Fruit fly (Drosophila melanogaster): ENCODE data around the gene CG31751.

CG31751 gene

dm6 chr2L:18674994-18675393 is 2.0 kb upstream of the CG31751 start, which contains the start of gene Mst36Fb (continued):
- no peak for TF ChIP-seq CG4820 (GFP tag; optimal IDR thresholded peaks at IDR 0.05)
- TF ChIP-seq Mes4 (GFP tag; optimal IDR thresholded peaks at IDR 0.05) = no peak
- no peak for TF ChIP-seq btn (GFP tag; optimal IDR thresholded peaks at IDR 0.05)

- TF ChIP-seq ci (GFP tag; IDR thresholded peaks at IDR 0.05) = 0 out of 3 replicates have a peak, but pooled peaks have one; percentile 31
- no peak for TF ChIP-seq mirr (GFP tag; optimal IDR thresholded peaks at IDR 0.05)
- no peak for TF ChIP-seq CG8765 (GFP tag; IDR thresholded peaks at IDR 0.05)
- no peak for TF ChIP-seq mld (GFP tag; IDR thresholded peaks at IDR 0.05; ENCODE audit: partially characterized antibody)
- TF ChIP-seq crol (GFP tag; IDR thresholded peaks at IDR 0.05) = no peak
- TF ChIP-seq Meics (GFP tag; optimal IDR thresholded peaks at IDR 0.05) = no peak
- TF ChIP-seq CG16863 (GFP tag; optimal IDR thresholded peaks at IDR 0.05) = no peak
- no peak; the same call in 1 of the 2 replicates for TF ChIP-seq Ada2b (GFP tag; IDR thresholded peaks at IDR 0.05)
- TF ChIP-seq sima (GFP tag; optimal IDR thresholded peaks at IDR 0.05) = no peak
- TF ChIP-seq E2f2 (GFP tag; IDR thresholded peaks at IDR 0.05) = 0 out of 2 replicates have a peak, but pooled peaks have one; percentile 5
- TF ChIP-seq CG17361 (GFP tag; IDR thresholded peaks at IDR 0.05) = no peak; the same call in 2 of the 3 replicates
- TF ChIP-seq Vsx1 (GFP tag; optimal IDR thresholded peaks at IDR 0.05) = no peak
- no peak for TF ChIP-seq cad (GFP tag; optimal IDR thresholded peaks at IDR 0.05)
- peak; percentile 3 for TF ChIP-seq ind (GFP tag; optimal IDR thresholded peaks at IDR 0.05)
- peak; percentile 33 for TF ChIP-seq CG7786 (GFP tag; optimal IDR thresholded peaks at IDR 0.05)
- no peak for TF ChIP-seq pho (GFP tag; optimal IDR thresholded peaks at IDR 0.05)
- TF ChIP-seq lilli (GFP tag; optimal IDR thresholded peaks at IDR 0.05) = peak; percentile 20
- TF ChIP-seq nerfin-2 (GFP tag; IDR thresholded peaks at IDR 0.05; ENCODE audit: partially characterized antibody) = no peak
- TF ChIP-seq BtbVII (GFP tag; optimal IDR thresholded peaks at IDR 0.05) = no peak
- 0 out of 2 replicates have a peak, but pooled peaks have one; percentile 10 for TF ChIP-seq CG14441 (GFP tag; IDR thresholded peaks at IDR 0.05)
- no peak for TF ChIP-seq CG31224 (GFP tag; IDR thresholded peaks at IDR 0.05)
- no peak for TF ChIP-seq CG15514 (GFP tag; optimal IDR thresholded peaks at IDR 0.05)
- no peak for TF ChIP-seq jumu (GFP tag; optimal IDR thresholded peaks at IDR 0.05)
- peak; percentile 33 for TF ChIP-seq NfI (GFP tag; optimal IDR thresholded peaks at IDR 0.05)
- TF ChIP-seq Fer1 (GFP tag; optimal IDR thresholded peaks at IDR 0.05) = peak; percentile 42
- TF ChIP-seq slp2 (GFP tag; optimal IDR thresholded peaks at IDR 0.05) = no peak
- TF ChIP-seq CG43689 (GFP tag; IDR thresholded peaks at IDR 0.05) = no peak
- TF ChIP-seq lov (optimal IDR thresholded peaks at IDR 0.05) = no peak
- no peak for TF ChIP-seq lov (GFP tag; IDR thresholded peaks at IDR 0.05)
- TF ChIP-seq CG4424 (GFP tag; optimal IDR thresholded peaks at IDR 0.05) = no peak
- TF ChIP-seq CG11723 (GFP tag; optimal IDR thresholded peaks at IDR 0.05) = no peak
- peak; percentile 31 for TF ChIP-seq slbo (GFP tag; IDR thresholded peaks at IDR 0.05)
- TF ChIP-seq CG6654 (GFP tag; optimal IDR thresholded peaks at IDR 0.05) = peak; percentile 4
- TF ChIP-seq Hsf (GFP tag; optimal IDR thresholded peaks at IDR 0.05) = peak; percentile 2
- no peak for TF ChIP-seq CG17912 (GFP tag; optimal IDR thresholded peaks at IDR 0.05)
- TF ChIP-seq tio (GFP tag; optimal IDR thresholded peaks at IDR 0.05) = no peak
- peak; percentile 28 for TF ChIP-seq mam (GFP tag; optimal IDR thresholded peaks at IDR 0.05)
- no peak for TF ChIP-seq CG8089 (GFP tag; optimal IDR thresholded peaks at IDR 0.05)
- no peak for TF ChIP-seq CG14050 (GFP tag; IDR thresholded peaks at IDR 0.05)
- 0 out of 3 replicates have a peak, but pooled peaks have one; percentile 8 for TF ChIP-seq CG3726 (GFP tag; IDR thresholded peaks at IDR 0.05)
- TF ChIP-seq Rfx (GFP tag; IDR thresholded peaks at IDR 0.05) = 0 out of 2 replicates have a peak, but pooled peaks have one; percentile 29
- TF ChIP-seq CG30431 (GFP tag; optimal IDR thresholded peaks at IDR 0.05) = no peak
- TF ChIP-seq dpn (GFP tag; optimal IDR thresholded peaks at IDR 0.05) = no peak
- TF ChIP-seq CG14710 (tag; optimal IDR thresholded peaks at IDR 0.05) = no peak
- no peak for TF ChIP-seq ato (GFP tag; IDR thresholded peaks at IDR 0.05; ENCODE audit: partially characterized antibody)
- no peak for TF ChIP-seq en (GFP tag; optimal IDR thresholded peaks at IDR 0.05)
Observed at dm6 chr2L:18677910-18678639, 1.1 kb downstream of the CG31751 start.

Measured in whole organism, embryonic.